Worm (Caenorhabditis elegans): ENCODE results near the gene mel-11.

- TF ChIP-seq W03F9.2 (tag; optimal IDR thresholded peaks at IDR 0.05) (no peak), him-1 (tag; optimal IDR thresholded peaks at IDR 0.05) (no peak), dao-5 (tag; optimal IDR thresholded peaks at IDR 0.05) (no peak)
These were observed 34.7 kb upstream of the mel-11 start, which contains the start of gene egli-1 for ce11 chrII:9323660-9324059.
